Worm (Caenorhabditis elegans): Measurements from ENCODE around the gene vha-13.

DNA sequence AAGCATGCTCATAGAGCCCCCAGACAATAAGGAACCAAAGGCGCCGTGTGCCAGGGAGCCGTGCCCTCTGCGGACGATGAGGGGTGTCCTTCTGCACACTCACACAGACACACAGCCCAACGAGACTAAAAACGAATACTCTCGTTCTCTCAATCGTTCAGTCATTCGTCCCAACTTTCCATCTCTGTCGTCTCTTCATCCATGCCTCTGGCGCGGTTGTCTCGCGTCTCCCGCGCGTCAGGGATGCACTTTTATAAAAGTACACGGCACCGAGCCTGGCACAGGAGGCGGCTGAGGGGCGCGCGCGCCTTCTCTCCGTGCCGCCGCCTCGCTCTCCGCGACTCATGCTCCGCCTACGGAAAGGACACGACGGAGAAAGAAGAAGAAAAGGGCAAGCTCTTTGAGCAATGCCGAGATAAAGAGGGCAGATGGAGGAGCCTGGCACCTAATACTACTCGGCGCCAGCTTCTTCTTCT, 15.0 kb downstream of the vha-13 start:
- TF ChIP-seq lin-39 (tag; optimal IDR thresholded peaks at IDR 0.05) (no peak), peb-1 (tag; optimal IDR thresholded peaks at IDR 0.05) (peak; percentile 69)
